Fruit fly (Drosophila melanogaster): ENCODE measurements around the gene Dnai2.

The Dnai2 gene

dm6 chr3L:11689832-11690602, 9.0 kb downstream of the Dnai2 start:
- no peak for TF ChIP-seq Met (GFP tag; optimal IDR thresholded peaks at IDR 0.05)
- TF ChIP-seq fkh (GFP tag; optimal IDR thresholded peaks at IDR 0.05) = peak; percentile 22

- no peak for TF ChIP-seq net (GFP tag; optimal IDR thresholded peaks at IDR 0.05)
- no peak for TF ChIP-seq dsx (GFP tag; optimal IDR thresholded peaks at IDR 0.05; ENCODE audit: poor library complexity, severe bottlenecking)
- TF ChIP-seq fkh (GFP tag; optimal IDR thresholded peaks at IDR 0.05) = peak; percentile 80
These were observed 13.2 kb downstream of the Dnai2 start for dm6 chr3L:11685876-11686275.

dm6 chr3L:11684522-11684851, 14.6 kb downstream of the Dnai2 start:
- TF ChIP-seq vri (GFP tag; optimal IDR thresholded peaks at IDR 0.05) = peak; percentile 22
- TF ChIP-seq CG10669 (GFP tag; optimal IDR thresholded peaks at IDR 0.05) = no peak

dm6 chr3L:11683819-11684521, 15.1 kb downstream of the Dnai2 start, which contains the start of gene Sugb:
TSS of gene Sugb (plus strand) at chr3L:11683980.
- TF ChIP-seq cyc (GFP tag; optimal IDR thresholded peaks at IDR 0.05) (no peak), achi (GFP tag; optimal IDR thresholded peaks at IDR 0.05) (peak; percentile 76), CG1621 (tag; optimal IDR thresholded peaks at IDR 0.05) (peak; percentile 53), CG6808 (GFP tag; optimal IDR thresholded peaks at IDR 0.05) (peak; percentile 66), dac (GFP tag; optimal IDR thresholded peaks at IDR 0.05) (peak; percentile 18), Eip93F (GFP tag; optimal IDR thresholded peaks at IDR 0.05) (peak; percentile 24), CG11294 (GFP tag; IDR thresholded peaks at IDR 0.05) (no peak), CG8119 (GFP tag; IDR thresholded peaks at IDR 0.05) (peak; percentile 70; the same call in 2 of the 3 replicates), CG15336 (GFP tag; IDR thresholded peaks at IDR 0.05) (peak; percentile 63; the same call in 1 of the 2 replicates), Ets21C (GFP tag; optimal IDR thresholded peaks at IDR 0.05) (peak; percentile 43), CG4318 (GFP tag; optimal IDR thresholded peaks at IDR 0.05) (no peak), CG11902 (GFP tag; optimal IDR thresholded peaks at IDR 0.05) (peak; percentile 3), CG6854 (GFP tag; optimal IDR thresholded peaks at IDR 0.05) (no peak), CG3919 (GFP tag; optimal IDR thresholded peaks at IDR 0.05) (no peak), CG31627 (GFP tag; optimal IDR thresholded peaks at IDR 0.05) (peak; percentile 63), Blimp-1 (GFP tag; optimal IDR thresholded peaks at IDR 0.05) (no peak), dsx (GFP tag; optimal IDR thresholded peaks at IDR 0.05; ENCODE audit: poor library complexity, severe bottlenecking) (no peak), acj6 (GFP tag; optimal IDR thresholded peaks at IDR 0.05) (peak; percentile 68), CG6792 (GFP tag; optimal IDR thresholded peaks at IDR 0.05) (peak; percentile 57), ss (GFP tag; optimal IDR thresholded peaks at IDR 0.05) (peak; percentile 20 to 56), eg (GFP tag; IDR thresholded peaks at IDR 0.05) (no peak; the same call in 1 of the 3 replicates), Hr4 (GFP tag; optimal IDR thresholded peaks at IDR 0.05) (peak; percentile 80), CG34406 (GFP tag; optimal IDR thresholded peaks at IDR 0.05) (no peak), Ets96B (tag; optimal IDR thresholded peaks at IDR 0.05) (peak; percentile 33), Eip75B (GFP tag; optimal IDR thresholded peaks at IDR 0.05) (peak; percentile 77), CG11762 (GFP tag; optimal IDR thresholded peaks at IDR 0.05; ENCODE audit: insufficient read depth) (no peak), CG7368 (GFP tag; optimal IDR thresholded peaks at IDR 0.05) (no peak), svp (GFP tag) (peak; percentile 89), lz (GFP tag; optimal IDR thresholded peaks at IDR 0.05) (peak; percentile 74), fd59A (GFP tag; optimal IDR thresholded peaks at IDR 0.05) (peak; percentile 7), fkh (GFP tag; optimal IDR thresholded peaks at IDR 0.05) (peak; percentile 96), OdsH (GFP tag; optimal IDR thresholded peaks at IDR 0.05) (peak; percentile 71), CG3032 (tag; optimal IDR thresholded peaks at IDR 0.05) (peak; percentile 57), spab (GFP tag; optimal IDR thresholded peaks at IDR 0.05) (no peak), Sox14 (GFP tag; optimal IDR thresholded peaks at IDR 0.05) (peak; percentile 74), Eip78C (GFP tag) (peak; percentile 90), CG16779 (tag; optimal IDR thresholded peaks at IDR 0.05) (peak; percentile 76), CG6276 (GFP tag; optimal IDR thresholded peaks at IDR 0.05) (peak; percentile 73), Sox102F (GFP tag; optimal IDR thresholded peaks at IDR 0.05) (no peak)
